Worm (Caenorhabditis elegans): ENCODE data around the gene nsph-1.1.

- no peak for TF ChIP-seq hmbx-1 (tag; optimal IDR thresholded peaks at IDR 0.05)
- TF ChIP-seq aly-1 (tag; optimal IDR thresholded peaks at IDR 0.05): no peak
- TF ChIP-seq ama-1 (optimal IDR thresholded peaks at IDR 0.05): no peak
- no peak for TF ChIP-seq scrt-1 (GFP tag; IDR thresholded peaks at IDR 0.05)
- no peak for TF ChIP-seq hmg-4 (GFP tag; optimal IDR thresholded peaks at IDR 0.05)
- TF ChIP-seq ets-7 (tag; optimal IDR thresholded peaks at IDR 0.05): no peak
These were observed 4.1 kb downstream of the nsph-1.1 start, which contains the start of gene let-19 for ce11 chrII:8770675-8771074.

Data from whole organism, early embryonic.